Worm (Caenorhabditis elegans) whole organism, young adult: ENCODE data around the gene srdh-1.

ENCODE experiments used
- B0336.3 ChIP-seq: fragments of 200-800 bp; sonication (Bioruptor generic); IDR thresholded peaks from 2 replicates; pipeline ENCODE4 v1.3.6; 2022; ENCODE audit warnings: missing genetic modification characterization, missing compliant biosample characterization
- F10E7.11 ChIP-seq: sonication (generic microtip); optimal IDR thresholded peaks from 2 replicates; lab custom pipeline; 2017; ENCODE audit warnings: mild to moderate bottlenecking, missing genetic modification characterization, moderate library complexity, missing compliant biosample characterization
- F23B12.7 ChIP-seq: sonication (generic microtip); optimal IDR thresholded peaks from 2 replicates; lab custom pipeline; 2017; ENCODE audit warnings: missing genetic modification characterization, mild to moderate bottlenecking, missing compliant biosample characterization, antibody characterized with exemption, moderate library complexity; ENCODE audit not compliant: insufficient read depth
- F33H1.4 ChIP-seq: fragments of 200-800 bp; sonication (Bioruptor generic); IDR thresholded peaks from 2 replicates; pipeline ENCODE4 v1.3.6; 2022; ENCODE audit warnings: missing genetic modification reagents, missing genetic modification characterization, missing compliant biosample characterization
- Y56A3A.18 ChIP-seq: fragments of 200-800 bp; sonication (Bioruptor generic); IDR thresholded peaks from 2 replicates; pipeline ENCODE4 v1.3.6; 2022; ENCODE audit warnings: missing genetic modification reagents, missing genetic modification characterization, missing compliant biosample characterization
- Y95B8A.8 ChIP-seq: fragments of 200-800 bp; sonication (Bioruptor generic); IDR thresholded peaks from 2 replicates; pipeline ENCODE4 v1.3.6; 2022; ENCODE audit warnings: missing genetic modification reagents, missing genetic modification characterization, missing compliant biosample characterization
- ZK185.1 ChIP-seq: sonication (generic microtip); optimal IDR thresholded peaks from 2 replicates; lab custom pipeline; 2016; ENCODE audit warnings: mild to moderate bottlenecking, missing genetic modification characterization, missing compliant biosample characterization; ENCODE audit not compliant: poor library complexity, severe bottlenecking
- aptf-3 ChIP-seq: fragments of 200-800 bp; sonication (Bioruptor generic); IDR thresholded peaks from 2 replicates; pipeline ENCODE4 v1.3.6; 2022; ENCODE audit warnings: missing genetic modification characterization, missing compliant biosample characterization
- cebp-1 ChIP-seq, 2 experiments: fragments of 200-800 bp in 1 of 2; sonication (Bioruptor generic) in 1 of 2; sonication (generic microtip) in 1 of 2; IDR thresholded peaks in 1 of 2; optimal IDR thresholded peaks in 1 of 2; 2 replicates each; pipeline versions ENCODE4 v1.3.6 to Lab custom; 2017 to 2022; ENCODE audit warnings: missing compliant biosample characterization in 2 of 2, missing genetic modification characterization in 2 of 2, mild to moderate bottlenecking in 1 of 2, missing genetic modification reagents in 1 of 2, moderate library complexity in 1 of 2
- cebp-2 ChIP-seq: fragments of 200-800 bp; sonication (Bioruptor generic); IDR thresholded peaks from 2 replicates; pipeline ENCODE4 v1.3.6; 2022; ENCODE audit warnings: missing genetic modification characterization, missing compliant biosample characterization
- ceh-27 ChIP-seq: fragments of 200-800 bp; sonication (Bioruptor generic); optimal IDR thresholded peaks from 2 replicates; lab custom pipeline; 2018; ENCODE audit warnings: mild to moderate bottlenecking, missing genetic modification characterization, moderate library complexity, missing compliant biosample characterization
- ceh-58 ChIP-seq: fragments of 200-800 bp; sonication (Bioruptor generic); IDR thresholded peaks from 2 replicates; pipeline ENCODE4 v1.3.6; 2022; ENCODE audit warnings: missing genetic modification characterization, missing compliant biosample characterization
- ceh-79 ChIP-seq: sonication (generic microtip); optimal IDR thresholded peaks from 2 replicates; lab custom pipeline; 2017; ENCODE audit warnings: mild to moderate bottlenecking, missing genetic modification characterization, missing compliant biosample characterization
- ceh-91 ChIP-seq: fragments of 200-800 bp; sonication (Bioruptor generic); IDR thresholded peaks from 2 replicates; pipeline ENCODE4 v1.3.6; 2022; ENCODE audit warnings: missing genetic modification reagents, missing genetic modification characterization, missing compliant biosample characterization
- dpl-1 ChIP-seq: fragments of 150-350 bp; optimal IDR thresholded peaks from 2 replicates; lab custom pipeline; 2014; ENCODE audit warnings: missing biosample characterization, missing genetic modification reagents, missing genetic modification characterization
- efl-1 ChIP-seq: fragments of 150-350 bp; optimal IDR thresholded peaks from 2 replicates; lab custom pipeline; 2014; ENCODE audit warnings: missing biosample characterization, missing genetic modification reagents, missing genetic modification characterization
- egl-18 ChIP-seq: fragments of 200-800 bp; sonication (Bioruptor generic); IDR thresholded peaks from 2 replicates; pipeline ENCODE4 v1.3.6; 2022; ENCODE audit warnings: missing genetic modification reagents, missing genetic modification characterization, missing compliant biosample characterization
- ets-4 ChIP-seq: fragments of 200-800 bp; sonication (Bioruptor generic); optimal IDR thresholded peaks from 2 replicates; lab custom pipeline; 2018; ENCODE audit warnings: mild to moderate bottlenecking, missing genetic modification characterization, missing compliant biosample characterization
- hmg-1.2 ChIP-seq: fragments of 200-800 bp; sonication (Bioruptor generic); IDR thresholded peaks from 2 replicates; pipeline ENCODE4 v1.3.6; 2022; ENCODE audit warnings: missing genetic modification reagents, missing genetic modification characterization, missing compliant biosample characterization
- hrde-1 ChIP-seq: sonication (generic microtip); optimal IDR thresholded peaks from 2 replicates; lab custom pipeline; 2016; ENCODE audit warnings: missing genetic modification characterization, mild to moderate bottlenecking, missing compliant biosample characterization, moderate library complexity, missing genotype, missing genetic modification reagents, borderline replicate concordance
- lag-1 ChIP-seq: fragments of 200-800 bp; sonication (Bioruptor generic); IDR thresholded peaks from 2 replicates; pipeline ENCODE4 v1.3.6; 2022; ENCODE audit warnings: missing genetic modification reagents, missing genetic modification characterization, missing compliant biosample characterization
- lin-54 ChIP-seq: fragments of 200-800 bp; sonication (Bioruptor generic); optimal IDR thresholded peaks from 2 replicates; lab custom pipeline; 2018; ENCODE audit warnings: mild to moderate bottlenecking, missing genetic modification characterization, missing compliant biosample characterization
- lsl-1 ChIP-seq: fragments of 200-800 bp; sonication (Bioruptor generic); optimal IDR thresholded peaks from 2 replicates; lab custom pipeline; 2018; ENCODE audit warnings: mild to moderate bottlenecking, missing genetic modification characterization, moderate library complexity, missing compliant biosample characterization
- madf-3 ChIP-seq: fragments of 200-800 bp; sonication (Bioruptor generic); IDR thresholded peaks from 2 replicates; pipeline ENCODE4 v1.3.6; 2022; ENCODE audit warnings: missing genetic modification reagents, missing genetic modification characterization, missing compliant biosample characterization
- madf-6 ChIP-seq: fragments of 200-800 bp; sonication (Bioruptor generic); IDR thresholded peaks from 2 replicates; pipeline ENCODE4 v1.3.6; 2022; ENCODE audit warnings: missing genetic modification reagents, missing genetic modification characterization, missing compliant biosample characterization
- madf-8 ChIP-seq: fragments of 200-800 bp; sonication (Bioruptor generic); conservative IDR thresholded peaks from 2 replicates; pipeline ENCODE4 v1.3.6; 2022; ENCODE audit warnings: missing genetic modification reagents, missing genetic modification characterization, missing compliant biosample characterization
- mes-4 ChIP-seq: sonication (generic microtip); optimal IDR thresholded peaks from 2 replicates; lab custom pipeline; 2016; ENCODE audit warnings: missing genotype, missing genetic modification characterization, missing compliant biosample characterization
- nhr-90 ChIP-seq: sonication (generic microtip); optimal IDR thresholded peaks from 2 replicates; lab custom pipeline; 2016; ENCODE audit warnings: missing genotype, mild to moderate bottlenecking, missing genetic modification characterization, missing compliant biosample characterization
- pbrm-1 ChIP-seq: fragments of 200-800 bp; sonication (Bioruptor generic); IDR thresholded peaks from 2 replicates; pipeline ENCODE4 v1.3.6; 2022; ENCODE audit warnings: missing genetic modification reagents, missing genetic modification characterization, missing compliant biosample characterization
- rcor-1 ChIP-seq: fragments of 200-800 bp; sonication (Bioruptor generic); IDR thresholded peaks from 2 replicates; pipeline ENCODE4 v1.3.6; 2022; ENCODE audit warnings: missing genetic modification reagents, missing genetic modification characterization, missing compliant biosample characterization
- sea-2 ChIP-seq: fragments of 200-800 bp; sonication (Bioruptor generic); IDR thresholded peaks from 2 replicates; pipeline ENCODE4 v1.3.6; 2022; ENCODE audit warnings: missing genetic modification characterization, missing compliant biosample characterization
- snpc-1.3 ChIP-seq: sonication (generic microtip); optimal IDR thresholded peaks from 2 replicates; lab custom pipeline; 2017; ENCODE audit warnings: missing genetic modification characterization, mild to moderate bottlenecking, missing compliant biosample characterization, antibody characterized with exemption, moderate library complexity, missing genotype, missing genetic modification reagents; ENCODE audit not compliant: insufficient read depth
- somi-1 ChIP-seq: fragments of 200-800 bp; sonication (Bioruptor generic); optimal IDR thresholded peaks from 2 replicates; lab custom pipeline; 2018; ENCODE audit warnings: mild to moderate bottlenecking, missing genetic modification characterization, missing compliant biosample characterization
- tbp1 ChIP-seq: fragments of 200-800 bp; sonication (Bioruptor generic); optimal IDR thresholded peaks from 2 replicates; lab custom pipeline; 2018; ENCODE audit warnings: mild to moderate bottlenecking, missing genetic modification characterization, missing compliant biosample characterization
- xnd-1 ChIP-seq: sonication (generic microtip); optimal IDR thresholded peaks from 2 replicates; lab custom pipeline; 2016; ENCODE audit warnings: missing genotype, missing genetic modification reagents, missing genetic modification characterization, missing compliant biosample characterization
- ztf-25 ChIP-seq: fragments of 200-800 bp; sonication (Bioruptor generic); IDR thresholded peaks from 2 replicates; pipeline ENCODE4 v1.3.6; 2022; ENCODE audit warnings: missing genetic modification reagents, missing genetic modification characterization, missing compliant biosample characterization
- ztf-3 ChIP-seq: fragments of 200-800 bp; sonication (Bioruptor generic); optimal IDR thresholded peaks from 2 replicates; lab custom pipeline; 2018; ENCODE audit warnings: mild to moderate bottlenecking, missing genetic modification characterization, missing compliant biosample characterization

The srdh-1 gene

ce11 chrII:8222309-8223065 is 42.0 kb upstream of the srdh-1 start, which contains the start of gene dab-1:
Gene dab-1, plus strand, starts transcription at chrII:8222386.
- TF ChIP-seq egl-18 (GFP tag; lab: Robert Waterston, UW) (no peak), F33H1.4 (GFP tag; lab: Robert Waterston, UW) (peak; percentile 55), ceh-27 (peak; percentile 2), pbrm-1 (GFP tag; lab: Robert Waterston, UW) (no peak), F10E7.11 (tag; lab: Kevin White, UChicago) (no peak), somi-1 (GFP tag; lab: Kevin White, UChicago) (no peak), nhr-90 (tag; lab: Kevin White, UChicago) (no peak), ets-4 (no peak), madf-8 (GFP tag; lab: Robert Waterston, UW) (peak; percentile 83), ceh-58 (no peak), ztf-3 (GFP tag; lab: Kevin White, UChicago) (no peak), tbp1 (GFP tag; lab: Kevin White, UChicago) (no peak), cebp-1 (GFP tag; IDR thresholded peaks at IDR 0.05; lab: Robert Waterston, UW) (no peak), cebp-1 (tag; optimal IDR thresholded peaks at IDR 0.05; lab: Kevin White, UChicago) (peak; percentile 4), F23B12.7 (peak; percentile 5), ZK185.1 (tag; lab: Kevin White, UChicago) (no peak), mes-4 (tag; lab: Kevin White, UChicago) (no peak), efl-1 (GFP tag; lab: Kevin White, UChicago) (peak; percentile 88), madf-6 (GFP tag; lab: Robert Waterston, UW) (peak; percentile 94), cebp-2 (GFP tag; lab: Robert Waterston, UW) (no peak), ztf-25 (GFP tag; lab: Robert Waterston, UW) (no peak), rcor-1 (GFP tag; lab: Robert Waterston, UW) (no peak), hrde-1 (tag; lab: Kevin White, UChicago) (peak; percentile 42), B0336.3 (GFP tag; lab: Robert Waterston, UW) (no peak), snpc-1.3 (no peak), ceh-79 (no peak), Y95B8A.8 (GFP tag; lab: Robert Waterston, UW) (0 out of 2 replicates have a peak, but pooled peaks have one; percentile 4), xnd-1 (peak; percentile 79), Y56A3A.18 (GFP tag; lab: Robert Waterston, UW) (no peak), sea-2 (GFP tag; lab: Robert Waterston, UW) (no peak), hmg-1.2 (GFP tag; lab: Robert Waterston, UW) (peak; percentile 7; the same call in 1 of the 2 replicates), dpl-1 (GFP tag; lab: Kevin White, UChicago) (peak; percentile 54), lsl-1 (GFP tag; lab: Kevin White, UChicago) (peak; percentile 72), lin-54 (GFP tag; lab: Kevin White, UChicago) (peak; percentile 43), madf-3 (GFP tag; lab: Robert Waterston, UW) (no peak), ceh-91 (GFP tag; lab: Robert Waterston, UW) (0 out of 2 replicates have a peak, but pooled peaks have one; percentile 14)
- TF ChIP-seq, all 124 proteins: peak for 15

- TF ChIP-seq lag-1 (GFP tag; lab: Robert Waterston, UW) = no peak
- peak; percentile 33; the same call in 1 of the 2 replicates for TF ChIP-seq aptf-3 (GFP tag; lab: Robert Waterston, UW)
Observed at ce11 chrII:8223422-8223821, 41.0 kb upstream of the srdh-1 start.
